Worm (Caenorhabditis elegans) whole organism, early embryonic: ENCODE results near the gene ZK105.6.

Experiments
- ama-1 ChIP-seq: fragments of 150-350 bp; optimal IDR thresholded peaks from 2 replicates; lab custom pipeline; 2014
- ets-7 ChIP-seq: sonication (generic microtip); optimal IDR thresholded peaks from 2 replicates; lab custom pipeline; 2016; ENCODE audit warnings: missing genotype, missing genetic modification characterization, missing compliant biosample characterization
- flt-1 ChIP-seq: fragments of 200-800 bp; sonication (Bioruptor generic); IDR thresholded peaks from 2 replicates; pipeline ENCODE4 v1.3.6; 2022; ENCODE audit warnings: missing genetic modification characterization, missing compliant biosample characterization

DNA sequence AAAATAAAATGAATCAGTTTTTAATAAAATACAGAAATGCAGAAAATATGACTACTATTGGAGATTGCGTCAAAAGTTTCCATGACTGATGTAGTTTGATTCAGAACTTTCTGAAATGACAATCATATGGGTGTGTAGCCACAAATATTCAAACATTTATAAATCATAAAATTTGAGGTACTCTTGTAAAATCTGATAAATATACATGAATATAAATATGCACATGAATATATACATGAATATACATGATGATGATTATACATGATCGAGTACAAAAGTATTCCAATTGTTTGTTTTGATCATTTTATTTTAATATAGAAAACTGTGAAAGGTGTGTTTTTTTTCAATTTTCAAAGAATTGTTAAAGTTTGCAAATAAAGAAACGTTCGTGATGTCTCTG lies 30.7 kb upstream of the ZK105.6 start, which contains the start of gene T05B11.4:
- TF ChIP-seq ama-1 (no peak), flt-1 (GFP tag; lab: Robert Waterston, UW) (no peak), ets-7 (tag; lab: Kevin White, UChicago) (no peak)
